Fruit fly (Drosophila melanogaster) whole organism, larva: ENCODE data around the gene schlank.
A peak's percentile ranks its signal among the peaks of the same experiment; 100 is the strongest.

Experiments
- noc ChIP-seq: fragments of 200-800 bp; sonication (Bioruptor generic); optimal IDR thresholded peaks from 3 replicates; lab custom pipeline; 2019; ENCODE audit warnings: missing biosample characterization, mild to moderate bottlenecking, missing genetic modification characterization, moderate library complexity

Gene schlank

DNA sequence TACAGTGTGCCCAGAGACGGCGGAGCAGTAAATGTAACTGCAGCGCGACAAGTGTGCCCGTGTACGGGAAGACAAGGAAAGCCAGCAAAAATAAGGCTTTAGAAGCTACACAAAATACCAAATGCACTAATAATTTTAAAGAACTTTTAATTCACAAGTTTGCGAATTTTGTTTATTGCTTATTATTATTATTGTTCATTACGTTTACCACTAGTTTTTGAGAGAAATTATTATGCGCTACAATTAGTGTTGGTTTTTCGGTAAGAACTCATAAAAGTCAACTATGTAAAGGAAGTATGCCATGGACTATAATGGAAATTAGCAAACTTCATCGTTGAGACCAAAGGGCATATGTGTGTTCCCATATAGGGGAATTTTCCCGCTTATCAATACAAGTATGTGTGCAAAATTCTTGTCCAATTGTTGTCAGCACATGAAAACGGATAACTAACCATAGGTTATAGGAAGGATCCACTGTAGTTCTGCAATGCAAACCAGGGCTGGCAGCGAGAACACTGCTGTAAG is at the start of gene schlank:
schlank (minus strand) TSS at position 42 of the 525 bp plus-strand sequence.
- no peak for TF ChIP-seq noc (tag; lab: Kevin White, UChicago)

DNA sequence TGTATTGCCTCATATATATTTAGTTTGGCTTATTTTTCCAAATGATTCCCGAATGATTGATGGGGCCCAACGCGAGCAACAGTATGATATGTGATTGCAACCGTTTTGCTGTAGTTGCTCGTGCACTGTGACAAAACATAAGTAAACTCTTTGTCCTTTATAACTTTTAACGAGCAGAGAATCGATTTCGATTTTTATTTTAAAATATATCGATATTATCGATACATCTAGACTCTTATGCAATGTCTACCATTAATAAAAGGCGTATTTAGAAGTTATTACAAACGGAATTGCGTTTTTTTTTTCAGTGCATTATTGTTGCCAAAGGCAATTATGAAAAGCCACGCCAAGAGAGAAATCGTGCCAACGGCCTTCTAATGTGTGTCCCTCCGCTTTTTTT is 48.6 kb upstream of the schlank start:
- no peak for TF ChIP-seq noc (tag; lab: Kevin White, UChicago)

DNA sequence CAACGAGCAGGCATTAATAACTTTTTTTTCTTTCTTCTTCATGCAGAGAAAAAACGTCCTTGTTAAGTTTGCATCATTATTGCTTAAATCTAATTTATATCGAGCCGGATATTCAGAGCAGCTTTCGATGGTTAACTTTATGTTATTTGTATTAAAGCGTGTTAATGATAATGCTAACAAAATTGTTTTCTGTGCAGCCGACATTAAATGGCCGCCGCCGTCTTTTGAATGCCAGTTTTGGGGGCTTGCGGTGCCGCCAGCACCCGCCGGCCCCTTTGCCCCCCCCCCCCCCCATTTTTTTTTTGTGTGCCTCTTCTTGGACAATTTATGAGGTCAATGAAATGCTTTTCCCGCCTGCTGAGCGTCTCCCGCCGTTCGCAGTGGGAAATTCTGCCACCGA is 44.5 kb upstream of the schlank start:
- TF ChIP-seq noc (tag; lab: Kevin White, UChicago), result no peak

DNA sequence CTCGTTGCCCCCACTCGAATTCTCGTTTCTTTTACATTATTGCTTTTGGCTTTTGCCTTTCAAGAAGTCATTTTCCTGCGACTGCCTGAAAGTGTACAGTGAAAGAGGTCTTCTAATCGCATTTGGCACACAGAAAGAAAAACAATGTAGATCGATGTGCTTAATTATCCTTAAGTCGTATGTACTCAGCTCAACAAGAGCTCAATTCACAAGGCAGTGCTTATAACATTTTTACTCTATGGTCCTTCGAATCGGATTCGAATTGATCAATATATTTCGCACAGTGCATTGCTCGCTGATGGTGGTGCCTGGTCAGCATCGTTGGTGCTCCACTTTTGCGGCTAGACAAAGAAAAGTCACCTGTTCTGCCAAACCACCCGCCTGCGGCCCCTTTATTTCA is 43.4 kb upstream of the schlank start:
- no peak for TF ChIP-seq noc (tag; lab: Kevin White, UChicago)

DNA sequence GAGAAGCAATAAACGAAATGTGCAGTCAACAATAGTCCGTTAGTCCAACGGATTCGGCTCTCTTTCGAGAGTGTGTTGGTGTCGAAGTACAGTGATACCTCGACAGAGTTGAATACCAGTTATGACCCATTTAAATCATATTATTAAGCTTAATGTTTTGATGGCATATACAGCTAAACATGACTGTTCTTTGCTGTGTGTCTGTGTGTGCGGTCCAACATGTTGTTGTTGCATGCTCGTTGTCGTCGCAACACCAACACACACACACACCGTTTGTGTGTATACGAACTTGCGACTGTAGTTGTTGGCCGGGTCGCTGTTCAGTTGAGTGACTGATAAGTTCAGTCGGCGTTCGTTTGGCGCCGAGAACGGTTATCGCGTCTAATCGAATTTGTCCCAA is 41.8 kb upstream of the schlank start, which contains the start of gene CG15894:
CG15894 (plus strand) TSS at position 361 of the 400 bp plus-strand sequence.
- TF ChIP-seq noc (tag; lab: Kevin White, UChicago), result no peak

DNA sequence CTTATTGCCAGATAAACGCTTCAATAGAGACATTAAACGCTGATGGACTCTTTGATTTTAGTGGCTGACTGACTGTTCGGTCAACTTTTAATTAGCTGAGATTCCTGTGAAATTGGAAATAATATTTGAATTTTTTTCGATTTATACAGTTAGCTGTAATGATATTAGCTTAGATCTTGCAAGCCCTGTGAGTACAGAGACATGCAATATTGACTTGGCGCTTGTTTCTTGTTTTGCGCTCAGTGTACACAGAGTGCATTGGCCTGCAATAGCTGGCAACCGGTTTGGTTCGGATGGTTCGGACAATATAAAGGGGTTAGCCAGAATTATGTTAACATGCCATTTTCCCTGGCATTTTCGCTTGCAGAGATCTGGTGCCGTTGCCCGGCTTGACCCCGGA is 38.3 kb upstream of the schlank start:
- no peak for TF ChIP-seq noc (tag; lab: Kevin White, UChicago)

DNA sequence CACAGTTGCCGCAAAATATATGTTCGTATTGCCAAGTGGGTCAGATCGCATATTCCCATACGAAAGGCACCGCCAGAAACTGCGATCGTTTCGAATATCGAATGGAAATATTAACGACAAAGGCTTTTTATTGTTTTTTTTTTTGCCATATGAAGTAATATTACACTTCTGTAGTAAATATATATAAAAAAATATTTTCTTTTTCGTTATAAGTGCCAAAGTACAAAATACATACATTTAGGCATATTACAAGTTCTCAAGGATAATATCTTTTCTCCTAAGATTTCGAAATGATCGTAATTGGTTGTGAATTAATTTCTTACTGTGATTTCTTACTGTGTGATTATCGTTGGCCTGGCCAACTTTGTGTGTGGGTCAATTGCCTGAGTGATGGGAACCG is 37.2 kb upstream of the schlank start:
- no peak for TF ChIP-seq noc (tag; lab: Kevin White, UChicago)

DNA sequence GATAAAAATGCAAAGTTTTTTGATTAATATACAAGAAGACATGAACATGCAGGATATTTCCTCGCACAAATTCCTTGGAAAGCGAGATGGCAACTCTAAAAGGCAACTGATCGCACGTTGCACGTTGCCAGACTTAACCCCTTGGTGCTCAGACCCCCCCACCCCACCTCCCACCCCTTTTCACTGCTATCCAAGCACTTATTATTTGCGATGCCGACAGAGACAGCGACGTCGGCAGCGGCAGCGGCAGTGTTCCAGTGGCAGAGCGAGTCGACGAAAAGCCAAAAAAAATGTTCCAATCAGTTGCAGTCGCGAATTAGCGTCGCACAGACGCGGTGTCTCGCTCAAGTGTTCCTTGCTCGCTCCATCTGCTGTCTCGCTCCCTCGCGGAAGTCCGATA is 36.6 kb upstream of the schlank start, which contains the start of gene CG3823:
CG3823 (plus strand) TSS at position 301 of the 400 bp plus-strand sequence.
- TF ChIP-seq noc (tag; lab: Kevin White, UChicago), result no peak

DNA sequence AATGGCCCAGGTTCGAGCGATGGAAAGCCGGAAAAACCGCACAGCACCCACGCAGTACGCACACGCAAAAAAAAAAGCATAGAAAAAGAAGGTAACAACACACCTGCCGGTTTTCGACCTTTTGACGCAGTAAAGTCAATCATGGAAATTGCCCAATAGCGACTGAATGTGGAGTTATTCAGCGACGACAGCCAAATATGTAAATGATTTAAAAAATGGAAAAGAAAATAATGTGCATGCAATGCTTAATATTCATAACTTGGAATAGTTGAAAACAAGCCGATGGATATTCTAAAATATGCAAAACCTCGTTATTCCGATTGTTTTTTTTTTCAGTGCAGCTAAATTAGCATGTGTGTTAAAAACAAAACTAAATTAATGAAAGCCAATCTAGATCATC is 36.2 kb upstream of the schlank start:
- no peak for TF ChIP-seq noc (tag; lab: Kevin White, UChicago)

DNA sequence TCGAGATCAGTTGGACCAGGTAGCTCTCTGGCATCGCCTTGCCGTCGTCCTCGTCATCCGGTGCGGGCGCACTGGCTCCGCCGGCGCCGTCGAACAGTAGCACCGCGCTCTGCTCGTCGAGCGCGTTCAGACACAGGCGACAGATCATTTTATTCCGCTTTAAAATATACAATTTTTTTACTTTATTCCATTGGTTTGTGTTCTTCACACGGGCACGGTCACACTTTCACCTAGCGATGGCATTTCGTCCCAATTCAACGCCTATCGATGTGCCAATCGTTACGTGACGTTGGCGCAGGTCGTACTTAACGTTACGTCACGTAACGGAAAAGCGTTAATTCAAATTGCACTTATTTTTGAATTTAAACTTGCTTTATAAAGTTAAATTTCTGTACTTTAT is 34.0 kb upstream of the schlank start, which contains the start of gene CG12219:
CG12219 (minus strand) TSS at position 234 of the 400 bp plus-strand sequence.
- TF ChIP-seq noc (tag; lab: Kevin White, UChicago), result no peak

DNA sequence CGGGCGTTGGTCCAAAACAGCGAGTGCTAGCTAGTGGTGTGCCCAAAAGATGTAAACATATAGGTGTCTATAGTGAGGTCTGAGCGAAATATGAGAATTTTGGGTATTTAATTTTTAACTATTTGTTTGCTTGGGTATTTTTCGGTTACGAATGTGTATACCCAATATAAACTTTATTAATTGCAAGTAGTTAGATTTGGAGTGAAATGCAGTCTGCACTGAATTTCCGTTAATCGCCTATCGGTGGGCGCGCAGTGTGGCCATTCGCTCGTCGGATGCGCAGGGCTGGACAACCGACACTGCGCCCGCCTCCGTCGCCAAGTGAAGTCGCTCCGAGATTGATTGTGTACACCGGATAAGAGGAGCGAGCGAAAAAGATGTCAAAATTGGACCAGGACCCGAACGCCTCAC is 28.1 kb upstream of the schlank start, which contains the start of the genes CG15891 and CG3815:
CG15891 (minus strand) TSS at position 217 of the 411 bp plus-strand sequence.
CG3815 (plus strand) TSS at position 261 of the 411 bp plus-strand sequence.
- TF ChIP-seq noc (tag; lab: Kevin White, UChicago), result no peak

DNA sequence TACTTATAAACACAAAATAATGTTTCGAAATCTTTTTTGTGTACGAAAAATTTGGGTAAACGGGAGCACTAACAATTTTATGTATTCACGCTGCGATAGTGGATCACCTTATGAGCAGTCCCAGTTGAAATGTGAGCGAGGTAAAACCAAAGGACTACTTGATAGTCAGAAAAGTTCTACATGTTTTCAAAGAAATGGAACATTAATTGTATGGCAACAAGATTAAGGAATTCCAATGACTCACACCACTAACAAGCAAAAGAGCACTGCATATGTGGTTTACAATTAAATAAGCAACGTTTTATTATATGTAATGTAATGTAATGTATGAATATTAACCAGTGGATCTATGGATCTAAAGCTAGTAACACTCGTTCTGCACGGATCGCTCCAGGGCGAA is 27.2 kb upstream of the schlank start, which contains the start of gene CG15892:
CG15892 (minus strand) TSS at position 101 of the 400 bp plus-strand sequence.
- TF ChIP-seq noc (tag; lab: Kevin White, UChicago), result no peak

DNA sequence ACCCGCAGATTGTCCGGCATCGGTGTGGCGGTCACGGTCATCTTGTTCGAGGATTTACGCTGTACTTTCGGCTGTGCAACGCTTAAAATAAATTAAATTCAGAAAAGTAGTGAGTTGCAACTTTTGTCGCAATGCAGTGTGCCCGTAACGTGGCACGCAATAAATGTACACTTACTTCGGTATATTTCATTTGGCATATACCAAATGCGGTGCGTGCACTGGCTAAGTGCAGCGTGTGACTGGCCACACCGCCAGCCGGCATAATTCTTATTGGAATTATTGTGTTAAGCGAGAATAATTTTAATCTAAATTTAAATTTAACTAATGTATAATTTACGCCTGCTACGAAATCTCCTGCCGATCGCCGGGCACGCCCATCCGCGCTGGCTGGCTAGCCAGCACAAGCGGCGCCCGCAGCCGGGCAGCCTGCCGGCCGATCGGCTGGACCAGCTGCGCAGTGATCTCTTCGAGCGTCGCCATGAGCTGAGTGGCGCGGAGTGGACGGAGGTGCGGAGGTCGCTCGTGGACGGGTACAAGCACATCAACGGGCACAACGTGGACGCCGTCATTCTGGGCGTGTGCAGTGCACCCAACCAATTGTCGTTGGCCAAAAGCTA is 24.2 kb upstream of the schlank start, which contains the start of the genes Rpt4 and mldr:
Rpt4 (minus strand) TSS at position 163 of the 617 bp plus-strand sequence.
mldr (plus strand) TSS at position 221 of the 617 bp plus-strand sequence.
- no peak for TF ChIP-seq noc (tag; lab: Kevin White, UChicago)

DNA sequence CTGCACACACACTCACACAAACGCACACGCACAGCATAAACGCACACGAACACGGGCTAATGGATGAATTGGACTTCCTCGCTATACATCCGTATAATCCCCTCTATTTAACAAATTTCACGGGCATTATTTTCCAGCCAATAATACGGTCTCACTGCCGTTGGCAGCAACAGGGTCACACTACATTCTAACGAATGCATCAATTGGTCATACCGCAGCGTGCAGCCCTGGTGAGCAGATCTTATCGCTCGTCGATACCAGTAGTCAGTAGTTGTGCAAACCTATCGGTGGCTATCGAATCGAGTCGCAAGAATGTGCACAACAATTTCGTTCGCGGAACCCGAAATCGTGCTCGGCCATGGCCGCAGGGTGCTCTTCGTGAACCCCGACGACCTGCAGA is 20.8 kb upstream of the schlank start, which contains the start of the genes Top3beta and wuho:
Top3beta (minus strand) TSS at position 149 of the 400 bp plus-strand sequence.
wuho (plus strand) TSS at position 259 of the 400 bp plus-strand sequence.
- peak; percentile 54 for TF ChIP-seq noc (tag; lab: Kevin White, UChicago)

DNA sequence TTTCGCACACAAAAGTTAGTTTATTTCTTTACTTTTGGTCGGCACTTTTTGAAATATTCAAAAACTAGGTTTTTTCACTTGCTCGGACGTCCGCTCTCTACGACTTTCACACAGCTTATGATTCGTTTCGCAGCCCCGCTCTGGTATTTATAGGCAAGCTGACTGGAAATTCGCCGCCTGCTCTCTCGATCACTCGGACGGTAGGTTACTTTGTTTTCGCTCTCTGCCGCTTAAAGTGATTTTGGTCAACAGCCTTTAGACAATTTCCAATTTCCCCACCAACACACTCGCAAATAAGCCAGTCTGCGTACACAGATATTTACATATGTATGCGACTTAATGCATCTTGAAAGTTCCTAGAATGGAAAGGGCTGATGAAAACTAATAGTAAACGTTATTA is 16.4 kb upstream of the schlank start, which contains the start of gene CG11700:
CG11700 (minus strand) TSS at position 106 of the 400 bp plus-strand sequence.
- no peak for TF ChIP-seq noc (tag; lab: Kevin White, UChicago)

DNA sequence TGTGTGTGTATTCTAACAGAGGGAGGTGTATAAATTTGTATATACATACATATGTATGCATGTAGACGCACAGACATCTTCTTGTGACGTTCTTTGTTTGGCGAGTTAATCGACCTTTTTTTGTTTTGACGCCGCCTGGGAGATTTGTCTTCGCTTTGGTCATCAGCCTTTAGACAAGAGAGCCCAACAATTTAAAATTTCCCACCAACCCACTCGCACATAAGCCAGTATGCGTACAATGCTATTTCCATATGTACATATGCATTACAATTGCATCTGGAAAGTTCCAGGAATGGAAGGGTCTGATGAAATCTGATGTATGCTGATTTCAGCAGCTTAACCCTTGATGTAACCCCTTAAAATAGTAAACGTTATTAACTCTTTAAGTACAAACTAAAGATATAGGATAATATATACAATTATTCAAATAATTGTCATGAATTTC is 12.6 kb upstream of the schlank start, which contains the start of gene Ubi-p5E:
Ubi-p5E (minus strand) TSS at position 19 of the 445 bp plus-strand sequence.
- no peak for TF ChIP-seq noc (tag; lab: Kevin White, UChicago)
